Worm (Caenorhabditis elegans): ENCODE data around the gene R07D5.2.
A peak's percentile ranks its signal among the peaks of the same experiment; 100 is the strongest.

The R07D5.2 gene

DNA sequence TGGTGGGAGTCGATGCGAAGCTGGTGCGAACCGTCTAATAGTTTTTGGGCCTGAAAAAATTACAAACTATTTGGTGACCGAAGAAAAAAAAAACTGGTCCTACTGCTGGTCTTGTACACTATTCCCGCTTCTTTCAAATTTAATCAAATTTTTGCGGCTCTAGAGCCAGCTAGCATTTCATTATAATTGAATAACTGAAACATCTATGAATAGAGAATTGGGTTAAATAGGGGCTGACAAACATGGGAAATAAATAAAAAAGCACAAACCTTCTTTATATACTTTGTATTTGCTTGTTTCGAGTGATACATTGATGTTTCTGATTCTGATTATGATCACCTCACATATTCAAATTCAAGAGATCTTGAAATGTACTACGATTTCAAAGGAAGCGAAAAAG, 8.7 kb upstream of the R07D5.2 start:
- TF ChIP-seq lsy-12 (tag; optimal IDR thresholded peaks at IDR 0.05) (no peak), nfya-1 (tag; optimal IDR thresholded peaks at IDR 0.05; ENCODE audit: insufficient read depth) (no peak), ceh-82 (tag; optimal IDR thresholded peaks at IDR 0.05) (no peak), daf-12 (tag; optimal IDR thresholded peaks at IDR 0.05) (no peak)

DNA sequence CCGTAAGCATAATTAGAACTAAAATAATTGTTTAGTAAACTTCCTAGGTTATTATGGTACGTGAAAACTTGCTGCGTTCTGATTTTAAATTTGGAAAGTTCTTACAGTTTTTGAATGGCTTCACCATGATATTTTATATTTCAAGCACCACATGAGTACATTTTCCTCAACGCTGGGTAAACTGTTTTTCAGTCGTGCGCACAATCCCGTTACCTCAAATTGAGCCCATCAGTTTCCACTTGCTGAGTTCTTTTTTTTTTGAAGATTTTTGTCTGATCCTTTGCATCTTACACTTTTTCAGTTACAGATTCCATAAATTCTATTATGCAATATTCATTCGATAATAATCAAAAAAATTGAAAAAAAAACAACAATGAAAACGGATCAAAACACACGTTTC, 4.1 kb upstream of the R07D5.2 start:
- TF ChIP-seq mdl-1 (tag; optimal IDR thresholded peaks at IDR 0.05) = no peak
- TF ChIP-seq ceh-82 (tag; optimal IDR thresholded peaks at IDR 0.05) = no peak
- no peak for TF ChIP-seq mml-1 (tag; optimal IDR thresholded peaks at IDR 0.05)
- TF ChIP-seq fkh-10 (GFP tag; optimal IDR thresholded peaks at IDR 0.05) = no peak

DNA sequence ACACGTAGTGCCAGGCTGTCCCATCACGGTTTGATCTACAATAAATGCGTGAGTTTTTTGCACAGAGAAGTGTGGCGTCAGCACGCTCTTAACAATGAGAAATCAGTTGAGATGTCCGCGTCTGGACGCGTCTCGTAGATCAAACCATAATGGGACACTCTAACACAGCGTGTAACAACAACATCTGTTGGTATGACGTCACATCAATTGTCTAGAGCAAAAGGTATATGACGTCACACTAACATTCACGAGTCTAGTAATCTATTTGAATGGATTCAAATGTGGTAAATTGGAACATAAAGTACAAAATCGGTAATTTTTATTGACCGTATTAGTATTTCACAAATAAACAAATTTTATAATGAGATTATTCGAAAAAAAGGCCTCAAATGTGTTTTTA, 666 bp downstream of the R07D5.2 start:
- TF ChIP-seq nhr-237 (tag; optimal IDR thresholded peaks at IDR 0.05) (no peak), R02D3.7 (tag; optimal IDR thresholded peaks at IDR 0.05) (no peak), pqm-1 (tag; optimal IDR thresholded peaks at IDR 0.05) (no peak), snpc-4 (tag; optimal IDR thresholded peaks at IDR 0.05) (no peak), ceh-28 (tag; optimal IDR thresholded peaks at IDR 0.05) (no peak), ceh-16 (tag; optimal IDR thresholded peaks at IDR 0.05) (no peak), egl-27 (tag; optimal IDR thresholded peaks at IDR 0.05) (no peak), nhr-76 (tag; optimal IDR thresholded peaks at IDR 0.05) (no peak)

DNA sequence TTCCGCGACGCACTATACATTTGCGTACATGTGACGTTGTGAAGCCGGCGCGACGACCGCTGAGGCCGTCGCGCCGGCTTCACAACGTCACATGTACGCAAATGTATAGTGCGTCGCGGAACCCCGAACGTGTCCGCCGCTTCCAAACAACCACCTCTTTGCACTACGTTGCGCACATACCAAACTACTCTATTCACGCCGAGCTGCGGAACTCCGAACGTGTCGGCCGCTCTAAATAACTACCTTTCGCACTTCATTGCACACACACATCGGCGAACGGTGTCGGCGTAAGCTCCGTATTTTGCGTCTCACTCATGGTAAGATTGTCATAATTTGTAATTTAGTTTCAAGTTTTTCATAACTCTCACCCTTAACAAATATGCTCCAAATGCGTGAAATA, 4.2 kb downstream of the R07D5.2 start:
- TF ChIP-seq sea-2 (GFP tag; optimal IDR thresholded peaks at IDR 0.05) = no peak

DNA sequence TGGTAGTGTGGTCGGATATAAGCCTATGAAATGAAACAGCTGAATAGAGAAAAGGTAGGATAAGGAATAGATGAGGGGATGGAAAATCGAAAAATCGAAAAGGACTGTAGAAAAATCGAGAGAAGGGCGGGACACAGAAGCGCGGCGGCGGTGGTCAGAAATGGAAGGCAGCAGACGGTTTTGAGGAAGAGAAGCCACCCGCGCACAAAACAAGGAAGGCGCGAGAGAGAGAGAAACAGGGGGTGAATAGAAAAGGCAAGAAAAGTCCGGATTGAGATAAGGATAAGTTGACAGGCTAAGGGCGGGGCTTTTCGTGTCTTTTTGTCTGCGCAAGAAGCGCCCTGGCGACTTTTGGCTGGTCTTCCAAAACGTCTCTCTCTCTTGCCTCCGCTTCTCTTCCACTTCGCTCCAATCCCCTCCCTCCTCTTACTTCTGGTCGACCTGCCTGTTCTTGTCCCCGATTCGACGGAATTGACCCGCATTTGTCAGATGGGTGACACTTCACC, 8.6 kb downstream of the R07D5.2 start, which contains the start of gene mlt-9:
Gene mlt-9 (minus strand): TSS at position 51 of the 506 bp plus-strand sequence.
- TF ChIP-seq zag-1 (tag; optimal IDR thresholded peaks at IDR 0.05) (no peak), nhr-23 (tag; optimal IDR thresholded peaks at IDR 0.05) (peak; percentile 37), nhr-43 (tag; optimal IDR thresholded peaks at IDR 0.05; ENCODE audit: poor library complexity, severe bottlenecking) (no peak), nhr-25 (tag; optimal IDR thresholded peaks at IDR 0.05) (peak; percentile 27), lin-39 (tag; optimal IDR thresholded peaks at IDR 0.05) (no peak)

ce11 chrX:15104963-15105493, 11.4 kb downstream of the R07D5.2 start:
- TF ChIP-seq nhr-43 (tag; optimal IDR thresholded peaks at IDR 0.05; ENCODE audit: poor library complexity, severe bottlenecking) = peak; percentile 28
- TF ChIP-seq nhr-12 (tag; optimal IDR thresholded peaks at IDR 0.05) = no peak
- TF ChIP-seq nhr-25 (tag; optimal IDR thresholded peaks at IDR 0.05) = peak; percentile 82
- TF ChIP-seq ZK546.5 (tag; optimal IDR thresholded peaks at IDR 0.05) = no peak
- TF ChIP-seq nfya-1 (tag; optimal IDR thresholded peaks at IDR 0.05; ENCODE audit: insufficient read depth) = peak; percentile 1
- TF ChIP-seq ztf-11 (tag; optimal IDR thresholded peaks at IDR 0.05) = no peak
- peak in 1 of 3 experiments; percentile 5 for TF ChIP-seq elt-3 (tag; optimal IDR thresholded peaks at IDR 0.05)
- no peak for TF ChIP-seq ztf-4 (tag; optimal IDR thresholded peaks at IDR 0.05)
- no peak for TF ChIP-seq ceh-16 (tag; optimal IDR thresholded peaks at IDR 0.05)
- TF ChIP-seq sea-2 (GFP tag; optimal IDR thresholded peaks at IDR 0.05) = no peak
- TF ChIP-seq lsy-12 (tag; optimal IDR thresholded peaks at IDR 0.05) = no peak
- no peak for TF ChIP-seq fkh-10 (GFP tag; optimal IDR thresholded peaks at IDR 0.05)
- TF ChIP-seq egl-5 (tag; optimal IDR thresholded peaks at IDR 0.05) = peak; percentile 88
- TF ChIP-seq R02D3.7 (tag; optimal IDR thresholded peaks at IDR 0.05) = no peak
- TF ChIP-seq lin-39 (tag; optimal IDR thresholded peaks at IDR 0.05) = peak; percentile 2
- no peak for TF ChIP-seq nhr-76 (tag; optimal IDR thresholded peaks at IDR 0.05)
- no peak for TF ChIP-seq fos-1 (tag; optimal IDR thresholded peaks at IDR 0.05)
- peak; percentile 13 for TF ChIP-seq unc-62 (GFP tag; optimal IDR thresholded peaks at IDR 0.05)
- TF ChIP-seq nhr-237 (tag; optimal IDR thresholded peaks at IDR 0.05) = no peak
- no peak for TF ChIP-seq eor-1 (tag; optimal IDR thresholded peaks at IDR 0.05)
- TF ChIP-seq nhr-23 (tag; optimal IDR thresholded peaks at IDR 0.05) = peak; percentile 59
